Fruit fly (Drosophila melanogaster) whole organism, embryonic: ENCODE measurements around the gene CG3704.
A peak's percentile ranks its signal among the peaks of the same experiment; 100 is the strongest.

ENCODE experiments used
- CG10147 ChIP-seq: fragments of 200-800 bp; sonication (Bioruptor generic); optimal IDR thresholded peaks from 2 replicates; lab custom pipeline; 2019; ENCODE audit warnings: missing biosample characterization, mild to moderate bottlenecking, missing genetic modification characterization, moderate library complexity
- CG10274 ChIP-seq: fragments of 200-800 bp; sonication (Bioruptor generic); optimal IDR thresholded peaks from 3 replicates; lab custom pipeline; 2017; ENCODE audit warnings: missing biosample characterization, mild to moderate bottlenecking, missing genetic modification characterization
- CG12391 ChIP-seq: fragments of 200-800 bp; sonication (Bioruptor generic); optimal IDR thresholded peaks from 3 replicates; lab custom pipeline; 2018; ENCODE audit warnings: missing biosample characterization, mild to moderate bottlenecking, missing genetic modification characterization, moderate library complexity
- CG12659 ChIP-seq: fragments of 200-800 bp; sonication (Bioruptor generic); optimal IDR thresholded peaks from 3 replicates; lab custom pipeline; 2017; ENCODE audit warnings: mild to moderate bottlenecking, missing biosample characterization, missing genetic modification reagents, missing genetic modification characterization
- CG12769 ChIP-seq: fragments of 200-800 bp; sonication (Bioruptor generic); optimal IDR thresholded peaks from 2 replicates; lab custom pipeline; 2019; ENCODE audit warnings: missing biosample characterization, mild to moderate bottlenecking, missing genetic modification characterization, moderate library complexity
- CG13296 ChIP-seq: fragments of 200-800 bp; sonication (Bioruptor generic); optimal IDR thresholded peaks from 3 replicates; lab custom pipeline; 2018; ENCODE audit warnings: missing biosample characterization, mild to moderate bottlenecking, missing genetic modification characterization
- CG13424 ChIP-seq: fragments of 200-800 bp; sonication (Bioruptor generic); optimal IDR thresholded peaks from 2 replicates; lab custom pipeline; 2019; ENCODE audit warnings: missing biosample characterization, mild to moderate bottlenecking, missing genetic modification characterization, moderate library complexity
- CG14441 ChIP-seq: fragments of 200-800 bp; sonication (Bioruptor generic); IDR thresholded peaks from 2 replicates; pipeline ENCODE4 v1.3.6; 2022; ENCODE audit warnings: missing biosample characterization, missing genetic modification characterization
- CG16779 ChIP-seq: fragments of 200-800 bp; sonication (Bioruptor generic); IDR thresholded peaks from 2 replicates; pipeline ENCODE4 v1.3.6; 2022; ENCODE audit warnings: missing biosample characterization, missing genetic modification characterization
- CG17361 ChIP-seq: fragments of 200-800 bp; sonication (Bioruptor generic); IDR thresholded peaks from 3 replicates; pipeline ENCODE4 v1.3.6; 2022; ENCODE audit warnings: missing biosample characterization, missing genetic modification characterization
- CG2678 ChIP-seq: fragments of 200-800 bp; sonication (Bioruptor generic); optimal IDR thresholded peaks from 3 replicates; lab custom pipeline; 2019; ENCODE audit warnings: missing biosample characterization, mild to moderate bottlenecking, missing genetic modification characterization, moderate library complexity
- CG4424 ChIP-seq: fragments of 200-800 bp; sonication (Bioruptor generic); optimal IDR thresholded peaks from 3 replicates; lab custom pipeline; 2016; ENCODE audit warnings: missing biosample characterization, missing genetic modification characterization
- CG6791 ChIP-seq: fragments of 200-800 bp; sonication (Bioruptor generic); IDR thresholded peaks from 3 replicates; pipeline ENCODE4 v1.3.6; 2022; ENCODE audit warnings: missing biosample characterization, missing genetic modification characterization; ENCODE audit not compliant: partially characterized antibody
- CG6813 ChIP-seq: fragments of 200-800 bp; sonication (Bioruptor generic); optimal IDR thresholded peaks from 2 replicates; lab custom pipeline; 2017; ENCODE audit warnings: missing biosample characterization, missing genetic modification characterization, mild to moderate bottlenecking, moderate library complexity, missing genetic modification reagents
- CG7839 ChIP-seq: fragments of 200-800 bp; sonication (Bioruptor generic); optimal IDR thresholded peaks from 3 replicates; lab custom pipeline; 2018; ENCODE audit warnings: missing biosample characterization, mild to moderate bottlenecking, missing genetic modification characterization, moderate library complexity
- Ets97D ChIP-seq: fragments of 200-800 bp; sonication (Bioruptor generic); optimal IDR thresholded peaks from 3 replicates; lab custom pipeline; 2016; ENCODE audit warnings: missing biosample characterization, missing genetic modification characterization
- Hey ChIP-seq: fragments of 200-800 bp; sonication (Bioruptor generic); optimal IDR thresholded peaks from 3 replicates; lab custom pipeline; 2018; ENCODE audit warnings: missing biosample characterization, mild to moderate bottlenecking, missing genetic modification characterization
- Hsf ChIP-seq: fragments of 200-800 bp; sonication (Bioruptor generic); optimal IDR thresholded peaks from 3 replicates; lab custom pipeline; 2016; ENCODE audit warnings: missing biosample characterization, missing genetic modification characterization
- Lpt ChIP-seq: fragments of >200 bp; optimal IDR thresholded peaks from 2 replicates; lab custom pipeline; 2018; ENCODE audit warnings: missing biosample characterization, missing genetic modification characterization
- Mad ChIP-seq: fragments of 200-800 bp; sonication (Bioruptor generic); optimal IDR thresholded peaks from 2 replicates; lab custom pipeline; 2016; ENCODE audit warnings: missing biosample characterization, missing genetic modification characterization
- Med ChIP-seq: fragments of 200-800 bp; sonication (Bioruptor generic); peaks from one replicate; lab custom pipeline; 2016; ENCODE audit warnings: missing biosample characterization, missing genetic modification characterization, mild to moderate bottlenecking, inconsistent platforms, moderate library complexity
- Mes4 ChIP-seq: fragments of 200-800 bp; sonication (Bioruptor generic); optimal IDR thresholded peaks from 2 replicates; lab custom pipeline; 2016; ENCODE audit warnings: missing biosample characterization, missing genetic modification characterization
- Mrtf ChIP-seq: fragments of 200-800 bp; sonication (Bioruptor generic); IDR thresholded peaks from 3 replicates; pipeline ENCODE4 v1.3.6; 2022; ENCODE audit warnings: missing biosample characterization, missing genetic modification characterization
- Nf-YC ChIP-seq: fragments of 200-800 bp; optimal IDR thresholded peaks from 3 replicates; lab custom pipeline; 2019; ENCODE audit warnings: missing biosample characterization, mild to moderate bottlenecking, missing genetic modification characterization, moderate library complexity
- Sry-β ChIP-seq: fragments of 200-800 bp; sonication (Bioruptor generic); optimal IDR thresholded peaks from 2 replicates; lab custom pipeline; 2018; ENCODE audit warnings: missing biosample characterization, mild to moderate bottlenecking, missing genetic modification characterization, moderate library complexity
- TFAM ChIP-seq: fragments of 200-800 bp; sonication (Bioruptor generic); optimal IDR thresholded peaks from 2 replicates; lab custom pipeline; 2017; ENCODE audit warnings: missing biosample characterization, missing genetic modification characterization, inconsistent platforms
- Xbp1 ChIP-seq: fragments of 200-800 bp; sonication (Bioruptor generic); optimal IDR thresholded peaks from 3 replicates; lab custom pipeline; 2016; ENCODE audit warnings: missing biosample characterization, mild to moderate bottlenecking, missing genetic modification characterization
- az2 ChIP-seq: fragments of 200-800 bp; sonication (Bioruptor generic); optimal IDR thresholded peaks from 3 replicates; lab custom pipeline; 2016; ENCODE audit warnings: missing biosample characterization, missing genetic modification characterization
- bcd ChIP-seq: fragments of 200-800 bp; sonication (Bioruptor generic); optimal IDR thresholded peaks from 2 replicates; lab custom pipeline; 2017; ENCODE audit warnings: missing biosample characterization, mild to moderate bottlenecking, missing genetic modification characterization
- cad ChIP-seq: fragments of >200 bp; optimal IDR thresholded peaks from 2 replicates; lab custom pipeline; 2017; ENCODE audit warnings: missing biosample characterization, missing genetic modification characterization
- corto ChIP-seq: fragments of 200-800 bp; sonication (Bioruptor generic); optimal IDR thresholded peaks from 2 replicates; lab custom pipeline; 2016; ENCODE audit warnings: missing biosample characterization, mild to moderate bottlenecking, missing genetic modification characterization, moderate library complexity
- fru ChIP-seq: fragments of >200 bp; optimal IDR thresholded peaks from 2 replicates; lab custom pipeline; 2017
- ftz-f1 ChIP-seq: fragments of 200-800 bp; sonication (Bioruptor generic); optimal IDR thresholded peaks from 2 replicates; lab custom pipeline; 2016; ENCODE audit warnings: missing biosample characterization, missing genetic modification characterization
- gem ChIP-seq: fragments of 200-800 bp; sonication (Bioruptor generic); optimal IDR thresholded peaks from 2 replicates; lab custom pipeline; 2019; ENCODE audit warnings: missing biosample characterization, mild to moderate bottlenecking, missing genetic modification characterization, moderate library complexity
- grau ChIP-seq: fragments of 200-800 bp; optimal IDR thresholded peaks from 3 replicates; lab custom pipeline; 2019; ENCODE audit warnings: missing biosample characterization, mild to moderate bottlenecking, missing genetic modification characterization, moderate library complexity
- grn ChIP-seq: fragments of 200-800 bp; sonication (Bioruptor generic); optimal IDR thresholded peaks from 3 replicates; lab custom pipeline; 2017; ENCODE audit warnings: missing biosample characterization, missing genetic modification characterization
- hth ChIP-seq: fragments of >200 bp; optimal IDR thresholded peaks from 2 replicates; lab custom pipeline; 2017; ENCODE audit warnings: inconsistent platforms
- ind ChIP-seq: fragments of 200-800 bp; sonication (Bioruptor generic); optimal IDR thresholded peaks from 3 replicates; lab custom pipeline; 2016; ENCODE audit warnings: missing biosample characterization, missing genetic modification characterization
- klu ChIP-seq: fragments of 200-800 bp; sonication (Bioruptor generic); IDR thresholded peaks from 2 replicates; pipeline ENCODE4 v1.3.6; 2022; ENCODE audit warnings: missing biosample characterization, missing genetic modification characterization
- nmo ChIP-seq: fragments of 200-800 bp; sonication (Bioruptor generic); optimal IDR thresholded peaks from 2 replicates; lab custom pipeline; 2018; ENCODE audit warnings: missing biosample characterization, mild to moderate bottlenecking, missing genetic modification characterization, moderate library complexity
- org-1 ChIP-seq: fragments of 200-800 bp; sonication (Bioruptor generic); optimal IDR thresholded peaks from 2 replicates; lab custom pipeline; 2017; ENCODE audit warnings: missing biosample characterization, missing genetic modification characterization
- pan ChIP-seq, 4 experiments: fragments of >200 bp in 3 of 4; fragments of 200-800 bp in 1 of 4; sonication (Bioruptor generic) in 1 of 4; optimal IDR thresholded peaks in 3 of 4; IDR thresholded peaks in 1 of 4; 2 replicates each; pipeline versions ENCODE4 v1.3.6 to Lab custom; 2017 to 2022; ENCODE audit warnings: missing biosample characterization in 2 of 4, missing genetic modification characterization in 2 of 4, mixed read lengths in 1 of 4
- phol ChIP-seq: fragments of 200-800 bp; sonication (Bioruptor generic); optimal IDR thresholded peaks from 3 replicates; lab custom pipeline; 2018; ENCODE audit warnings: missing biosample characterization, mild to moderate bottlenecking, missing genetic modification characterization, moderate library complexity
- pita ChIP-seq: fragments of 200-800 bp; sonication (Bioruptor generic); optimal IDR thresholded peaks from 2 replicates; lab custom pipeline; 2017; ENCODE audit warnings: missing biosample characterization, mild to moderate bottlenecking, missing genetic modification characterization
- pum ChIP-seq: fragments of 200-800 bp; sonication (Bioruptor generic); optimal IDR thresholded peaks from 2 replicates; lab custom pipeline; 2016; ENCODE audit warnings: missing biosample characterization, missing genetic modification characterization
- sd ChIP-seq: fragments of 200-800 bp; sonication (Bioruptor generic); optimal IDR thresholded peaks from 3 replicates; lab custom pipeline; 2018; ENCODE audit warnings: missing biosample characterization, mild to moderate bottlenecking, missing genetic modification characterization, moderate library complexity
- sens ChIP-seq: fragments of 200-800 bp; sonication (Bioruptor generic); peaks from one replicate; lab custom pipeline; 2016; ENCODE audit warnings: missing biosample characterization, missing genetic modification characterization
- sima ChIP-seq: fragments of 200-800 bp; sonication (Bioruptor generic); optimal IDR thresholded peaks from 2 replicates; lab custom pipeline; 2016; ENCODE audit warnings: missing biosample characterization, missing genetic modification characterization
- vvl ChIP-seq: fragments of 200-800 bp; sonication (Bioruptor generic); IDR thresholded peaks from 2 replicates; pipeline ENCODE4 v1.3.6; 2022; ENCODE audit warnings: missing biosample characterization, missing genetic modification characterization

Gene CG3704

DNA sequence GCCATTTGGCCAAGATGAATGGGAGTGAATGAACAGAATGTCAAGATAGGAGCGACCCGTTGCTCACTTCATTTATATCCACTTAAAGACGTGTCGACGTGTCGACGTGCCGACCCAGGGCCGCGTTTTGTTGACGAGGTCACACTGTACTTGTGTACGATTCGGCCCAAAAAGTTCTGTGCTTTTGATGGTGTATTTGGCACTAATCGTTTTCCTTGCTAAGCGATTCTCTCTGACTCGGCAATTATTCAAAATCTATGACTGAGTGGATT is 7.6 kb upstream of the CG3704 start (continued):
- TF ChIP-seq cad (GFP tag; lab: Kevin White, UChicago) (no peak), pan (optimal IDR thresholded peaks at IDR 0.05; lab: Kevin White, UChicago) (no peak), pan (GFP tag; optimal IDR thresholded peaks at IDR 0.05 in 1 of 2, IDR thresholded peaks at IDR 0.05 in 1 of 2) (peak in 1 of 2 experiments; percentile 38), Xbp1 (peak; percentile 0), hth (lab: Kevin White, UChicago) (no peak), klu (GFP tag; lab: Robert Waterston, UW) (no peak), CG6791 (GFP tag; lab: Robert Waterston, UW) (no peak), CG12659 (no peak), sima (GFP tag; lab: Kevin White, UChicago) (no peak), Ets97D (GFP tag; lab: Kevin White, UChicago) (no peak), CG16779 (GFP tag; lab: Robert Waterston, UW) (no peak), pita (GFP tag; lab: Kevin White, UChicago) (no peak), Lpt (GFP tag; lab: Kevin White, UChicago) (no peak)
- TF ChIP-seq, all 482 proteins: peak for 73

dm6 chrX:947450-948284 is 7.1 kb upstream of the CG3704 start, which contains the start of gene CG3699:
TSS of gene CG3699 (minus strand) at chrX:947500.
- no peak for TF ChIP-seq Mes4 (GFP tag; lab: Kevin White, UChicago)
- no peak for TF ChIP-seq corto
- TF ChIP-seq Xbp1, result peak; percentile 39
- TF ChIP-seq ind (GFP tag; lab: Kevin White, UChicago), result peak; percentile 34
- TF ChIP-seq CG7839 (tag; lab: Kevin White, UChicago), result peak; percentile 70
- no peak for TF ChIP-seq CG12769 (tag; lab: Kevin White, UChicago)
- peak; percentile 68 for TF ChIP-seq Med (GFP tag; lab: Kevin White, UChicago)
- TF ChIP-seq CG13296 (GFP tag; lab: Kevin White, UChicago), result peak; percentile 62
- no peak for TF ChIP-seq vvl (GFP tag; lab: Robert Waterston, UW)
- TF ChIP-seq Nf-YC, result peak; percentile 22
- peak; percentile 38 for TF ChIP-seq CG4424 (GFP tag; lab: Kevin White, UChicago)
- peak; percentile 24 for TF ChIP-seq Mad
- peak; percentile 27 for TF ChIP-seq CG12391 (tag; lab: Kevin White, UChicago)
- TF ChIP-seq gem (tag; lab: Kevin White, UChicago), result peak; percentile 63
- peak; percentile 30 for TF ChIP-seq bcd (GFP tag; lab: Kevin White, UChicago)
- peak; percentile 58 for TF ChIP-seq CG13424 (tag; lab: Kevin White, UChicago)
- peak; percentile 19 for TF ChIP-seq org-1 (GFP tag; lab: Kevin White, UChicago)
- TF ChIP-seq CG10147, result peak; percentile 20
- TF ChIP-seq fru (lab: Kevin White, UChicago), result no peak
- no peak for TF ChIP-seq ftz-f1
- TF ChIP-seq CG6813 (GFP tag; lab: Kevin White, UChicago), result peak; percentile 20
- TF ChIP-seq TFAM (GFP tag; lab: Kevin White, UChicago), result no peak
- peak; percentile 51; the same call in 2 of the 3 replicates for TF ChIP-seq CG17361 (GFP tag; lab: Robert Waterston, UW)
- TF ChIP-seq nmo (GFP tag; lab: Kevin White, UChicago), result peak; percentile 43
- 0 out of 2 replicates have a peak, but pooled peaks have one; percentile 10 for TF ChIP-seq CG14441 (GFP tag; lab: Robert Waterston, UW)
- peak; percentile 6 for TF ChIP-seq az2
- no peak for TF ChIP-seq pum
- peak; percentile 67 for TF ChIP-seq grau (tag; lab: Kevin White, UChicago)
- TF ChIP-seq sd, result peak; percentile 73
- TF ChIP-seq grn, result peak; percentile 8
- TF ChIP-seq CG2678 (tag; lab: Kevin White, UChicago), result peak; percentile 77
- TF ChIP-seq sens (GFP tag; lab: Kevin White, UChicago), result peak; percentile 58
- TF ChIP-seq phol (tag; lab: Kevin White, UChicago), result peak; percentile 14
- TF ChIP-seq Sry-β, result no peak
- no peak for TF ChIP-seq Hey (tag; lab: Kevin White, UChicago)
- TF ChIP-seq Hsf (GFP tag; lab: Kevin White, UChicago), result peak; percentile 30
- no peak for TF ChIP-seq Mrtf (GFP tag; lab: Robert Waterston, UW)
- peak; percentile 6 for TF ChIP-seq CG10274
